Fruit fly (Drosophila melanogaster) whole organism, prepupa: ENCODE results near the gene RpL36A.

Experiments used
- CG10631 ChIP-seq: fragments of 200-800 bp; sonication (Bioruptor generic); optimal IDR thresholded peaks from 2 replicates; lab custom pipeline; 2016; ENCODE audit warnings: missing biosample characterization, missing genetic modification characterization
- CG10669 ChIP-seq: fragments of 200-800 bp; sonication (Bioruptor generic); optimal IDR thresholded peaks from 3 replicates; lab custom pipeline; 2018; ENCODE audit warnings: missing biosample characterization, mild to moderate bottlenecking, missing genetic modification characterization, moderate library complexity
- CG11294 ChIP-seq: fragments of 200-800 bp; sonication (Bioruptor generic); IDR thresholded peaks from 2 replicates; pipeline ENCODE4 v1.3.6; 2022; ENCODE audit warnings: missing biosample characterization, missing genetic modification characterization
- CG11902 ChIP-seq: fragments of 200-800 bp; sonication (Bioruptor generic); optimal IDR thresholded peaks from 3 replicates; lab custom pipeline; 2016; ENCODE audit warnings: missing biosample characterization, missing genetic modification characterization
- CG15336 ChIP-seq: fragments of 200-800 bp; sonication (Bioruptor generic); IDR thresholded peaks from 2 replicates; pipeline ENCODE4 v1.3.6; 2022; ENCODE audit warnings: missing biosample characterization, missing genetic modification characterization
- CG1621 ChIP-seq: fragments of 200-800 bp; sonication (Bioruptor generic); optimal IDR thresholded peaks from 3 replicates; lab custom pipeline; 2018; ENCODE audit warnings: missing biosample characterization, mild to moderate bottlenecking, missing genetic modification characterization
- CG3032 ChIP-seq: fragments of 200-800 bp; optimal IDR thresholded peaks from 2 replicates; lab custom pipeline; 2019; ENCODE audit warnings: missing biosample characterization, mild to moderate bottlenecking, missing genetic modification characterization, moderate library complexity
- CG31627 ChIP-seq: fragments of 200-800 bp; sonication (Bioruptor generic); optimal IDR thresholded peaks from 3 replicates; lab custom pipeline; 2016; ENCODE audit warnings: missing biosample characterization, missing genetic modification characterization
- CG4318 ChIP-seq: fragments of 200-800 bp; sonication (Bioruptor generic); optimal IDR thresholded peaks from 3 replicates; lab custom pipeline; 2017; ENCODE audit warnings: missing biosample characterization, mild to moderate bottlenecking, missing genetic modification characterization
- CG6163 ChIP-seq: fragments of 200-800 bp; sonication (Bioruptor generic); IDR thresholded peaks from 3 replicates; pipeline ENCODE4 v1.3.6; 2022; ENCODE audit warnings: missing biosample characterization, missing genetic modification characterization
- CG6854 ChIP-seq: fragments of 200-800 bp; sonication (Bioruptor generic); optimal IDR thresholded peaks from 2 replicates; lab custom pipeline; 2017; ENCODE audit warnings: missing biosample characterization, mild to moderate bottlenecking, missing genetic modification characterization
- CG8119 ChIP-seq: fragments of 200-800 bp; sonication (Bioruptor generic); IDR thresholded peaks from 3 replicates; pipeline ENCODE4 v1.3.6; 2022; ENCODE audit warnings: missing biosample characterization, missing genetic modification characterization
- CG8319 ChIP-seq: fragments of 200-800 bp; sonication (Bioruptor generic); optimal IDR thresholded peaks from 3 replicates; lab custom pipeline; 2016; ENCODE audit warnings: missing biosample characterization, missing genetic modification characterization
- CG8632 ChIP-seq: fragments of 200-800 bp; sonication (Bioruptor generic); optimal IDR thresholded peaks from 3 replicates; lab custom pipeline; 2016; ENCODE audit warnings: missing biosample characterization, missing genetic modification characterization
- Eip75B ChIP-seq: fragments of 200-800 bp; sonication (Bioruptor generic); optimal IDR thresholded peaks from 3 replicates; lab custom pipeline; 2016; ENCODE audit warnings: missing biosample characterization, missing genetic modification characterization
- Eip78C ChIP-seq: fragments of 200-800 bp; sonication (Bioruptor generic); peaks from one replicate; lab custom pipeline; 2016; ENCODE audit warnings: missing biosample characterization, missing genetic modification characterization
- Eip93F ChIP-seq: fragments of 200-800 bp; sonication (Bioruptor generic); optimal IDR thresholded peaks from 2 replicates; lab custom pipeline; 2016; ENCODE audit warnings: missing biosample characterization, mild to moderate bottlenecking, missing genetic modification characterization
- Gug ChIP-seq: fragments of 200-800 bp; sonication (Bioruptor generic); IDR thresholded peaks from 2 replicates; pipeline ENCODE4 v1.3.6; 2022; ENCODE audit warnings: missing biosample characterization, missing genetic modification characterization
- Hr38 ChIP-seq: sonication (Bioruptor generic); optimal IDR thresholded peaks from 2 replicates; lab custom pipeline; 2016; ENCODE audit warnings: missing biosample characterization, missing genetic modification characterization
- Hr39 ChIP-seq: fragments of 200-800 bp; sonication (Bioruptor generic); optimal IDR thresholded peaks from 2 replicates; lab custom pipeline; 2016; ENCODE audit warnings: missing biosample characterization, missing genetic modification characterization
- Lpt ChIP-seq: fragments of 200-800 bp; sonication (Bioruptor generic); optimal IDR thresholded peaks from 3 replicates; lab custom pipeline; 2016; ENCODE audit warnings: missing biosample characterization, missing genetic modification characterization
- Met ChIP-seq: fragments of 200-800 bp; sonication (Bioruptor generic); optimal IDR thresholded peaks from 3 replicates; lab custom pipeline; 2016; ENCODE audit warnings: missing biosample characterization, missing genetic modification characterization
- OdsH ChIP-seq: fragments of 200-800 bp; sonication (Bioruptor generic); optimal IDR thresholded peaks from 3 replicates; lab custom pipeline; 2016; ENCODE audit warnings: missing biosample characterization, missing genetic modification characterization
- Sox102F ChIP-seq: fragments of 200-800 bp; sonication (Bioruptor generic); optimal IDR thresholded peaks from 2 replicates; lab custom pipeline; 2016; ENCODE audit warnings: missing biosample characterization, mild to moderate bottlenecking, missing genetic modification characterization
- Sox14 ChIP-seq: fragments of 200-800 bp; sonication (Bioruptor generic); optimal IDR thresholded peaks from 3 replicates; lab custom pipeline; 2016; ENCODE audit warnings: missing biosample characterization, missing genetic modification characterization
- Sox15 ChIP-seq: fragments of 200-800 bp; sonication (Bioruptor generic); optimal IDR thresholded peaks from 3 replicates; lab custom pipeline; 2016; ENCODE audit warnings: missing biosample characterization, missing genetic modification characterization
- acj6 ChIP-seq: fragments of 200-800 bp; sonication (Bioruptor generic); optimal IDR thresholded peaks from 3 replicates; lab custom pipeline; 2016; ENCODE audit warnings: missing biosample characterization, missing genetic modification characterization
- cyc ChIP-seq: fragments of 200-800 bp; sonication (Bioruptor generic); optimal IDR thresholded peaks from 3 replicates; lab custom pipeline; 2016; ENCODE audit warnings: missing biosample characterization, missing genetic modification characterization
- dsx ChIP-seq: fragments of 200-800 bp; optimal IDR thresholded peaks from 3 replicates; lab custom pipeline; 2019; ENCODE audit warnings: missing biosample characterization, mild to moderate bottlenecking, missing genetic modification characterization, moderate library complexity; ENCODE audit not compliant: poor library complexity, severe bottlenecking
- esn ChIP-seq: fragments of 200-800 bp; sonication (Bioruptor generic); optimal IDR thresholded peaks from 2 replicates; lab custom pipeline; 2016; ENCODE audit warnings: missing biosample characterization, mild to moderate bottlenecking, missing genetic modification characterization, moderate library complexity
- fd85E ChIP-seq: fragments of 200-800 bp; sonication (Bioruptor generic); optimal IDR thresholded peaks from 3 replicates; lab custom pipeline; 2016; ENCODE audit warnings: missing biosample characterization, missing genetic modification characterization
- net ChIP-seq: fragments of 200-800 bp; sonication (Bioruptor generic); optimal IDR thresholded peaks from 3 replicates; lab custom pipeline; 2016; ENCODE audit warnings: missing biosample characterization, missing genetic modification characterization
- pdm3 ChIP-seq: fragments of 200-800 bp; sonication (Bioruptor generic); optimal IDR thresholded peaks from 3 replicates; lab custom pipeline; 2016; ENCODE audit warnings: missing biosample characterization, missing genetic modification characterization
- salr ChIP-seq, 2 experiments: fragments of 200-800 bp; sonication (Bioruptor generic); optimal IDR thresholded peaks; 3 replicates each; lab custom pipeline; 2016 to 2018; ENCODE audit warnings: missing biosample characterization in 2 of 2, missing genetic modification characterization in 2 of 2, mild to moderate bottlenecking in 1 of 2
- ss ChIP-seq, 2 experiments: fragments of 200-800 bp; sonication (Bioruptor generic); optimal IDR thresholded peaks; 2 replicates in 1 of 2; 3 replicates in 1 of 2; lab custom pipeline; 2017 to 2018; ENCODE audit warnings: mild to moderate bottlenecking in 2 of 2, missing biosample characterization in 2 of 2, missing genetic modification characterization in 2 of 2, moderate library complexity in 1 of 2
- svp ChIP-seq: fragments of 200-800 bp; sonication (Bioruptor generic); peaks from one replicate; lab custom pipeline; 2016; ENCODE audit warnings: missing biosample characterization, missing genetic modification characterization
- vri ChIP-seq: fragments of 200-800 bp; sonication (Bioruptor generic); optimal IDR thresholded peaks from 3 replicates; lab custom pipeline; 2016; ENCODE audit warnings: missing biosample characterization, mild to moderate bottlenecking, missing genetic modification characterization

RpL36A gene

DNA sequence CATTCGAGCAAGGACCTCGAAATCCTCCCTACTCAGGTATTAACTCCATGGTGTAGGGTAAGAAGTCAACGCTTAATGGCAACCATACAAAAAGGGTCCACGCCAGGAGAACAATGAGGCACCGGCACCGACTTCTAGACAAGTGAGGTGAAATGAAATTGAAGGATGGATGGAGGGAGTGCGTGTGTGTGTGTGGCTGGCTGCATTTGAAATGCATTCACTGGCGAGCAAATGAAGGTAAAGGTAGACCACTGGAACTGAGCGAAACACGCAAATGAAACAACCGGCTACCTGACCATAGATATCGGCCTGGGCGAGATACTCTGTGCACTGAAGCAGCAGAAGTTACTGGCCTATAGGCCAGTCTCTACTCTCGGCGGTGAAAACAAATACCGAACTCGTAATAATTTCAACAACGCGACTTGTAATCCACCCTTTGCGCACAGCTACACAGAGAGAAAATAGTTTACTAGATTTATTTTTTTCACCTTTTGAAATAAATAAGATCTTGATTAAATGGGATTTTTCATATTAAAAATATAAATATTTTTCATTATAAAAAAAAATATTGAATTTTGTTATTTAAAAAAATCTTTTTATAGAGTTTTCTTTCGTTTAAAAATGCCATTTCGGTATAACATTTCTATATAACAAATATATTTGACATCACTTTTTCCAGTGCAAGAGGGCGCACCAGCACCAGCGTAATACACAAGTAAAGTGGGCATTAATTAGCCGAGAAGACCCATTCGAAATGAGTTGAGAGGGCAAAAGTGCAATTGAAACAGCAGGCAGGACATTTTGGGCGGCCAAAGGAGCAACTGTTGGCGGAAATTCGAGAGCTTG lies 39.2 kb upstream of the RpL36A start (continued):
- no peak for TF ChIP-seq CG10669 (GFP tag; lab: Kevin White, UChicago)
- TF ChIP-seq acj6 (GFP tag; lab: Kevin White, UChicago) = peak; percentile 83
- TF ChIP-seq OdsH = peak; percentile 88
- TF ChIP-seq CG11902 (GFP tag; lab: Kevin White, UChicago) = no peak
- TF ChIP-seq esn (GFP tag; lab: Kevin White, UChicago) = peak; percentile 82
- TF ChIP-seq pdm3 (GFP tag; lab: Kevin White, UChicago) = peak; percentile 70
- peak; percentile 71 for TF ChIP-seq CG4318 (GFP tag; lab: Kevin White, UChicago)
- TF ChIP-seq Sox102F = no peak
- peak; percentile 31 for TF ChIP-seq CG6854
- peak; percentile 89 for TF ChIP-seq Eip78C (GFP tag; lab: Kevin White, UChicago)
- no peak for TF ChIP-seq cyc (GFP tag; lab: Kevin White, UChicago)
- peak; percentile 82 for TF ChIP-seq svp (GFP tag; lab: Kevin White, UChicago)
- TF ChIP-seq net (GFP tag; lab: Kevin White, UChicago) = peak; percentile 13
- TF ChIP-seq dsx (GFP tag; lab: Kevin White, UChicago) = no peak
- peak; percentile 48 to 84 for TF ChIP-seq salr (GFP tag; optimal IDR thresholded peaks at IDR 0.05; lab: Kevin White, UChicago)
- peak; percentile 46 for TF ChIP-seq Hr39 (GFP tag; lab: Kevin White, UChicago)
- TF ChIP-seq Eip75B (GFP tag; lab: Kevin White, UChicago) = no peak
- no peak for TF ChIP-seq vri (GFP tag; lab: Kevin White, UChicago)
- peak; percentile 60 for TF ChIP-seq Lpt (GFP tag; lab: Kevin White, UChicago)
- no peak for TF ChIP-seq CG1621

DNA sequence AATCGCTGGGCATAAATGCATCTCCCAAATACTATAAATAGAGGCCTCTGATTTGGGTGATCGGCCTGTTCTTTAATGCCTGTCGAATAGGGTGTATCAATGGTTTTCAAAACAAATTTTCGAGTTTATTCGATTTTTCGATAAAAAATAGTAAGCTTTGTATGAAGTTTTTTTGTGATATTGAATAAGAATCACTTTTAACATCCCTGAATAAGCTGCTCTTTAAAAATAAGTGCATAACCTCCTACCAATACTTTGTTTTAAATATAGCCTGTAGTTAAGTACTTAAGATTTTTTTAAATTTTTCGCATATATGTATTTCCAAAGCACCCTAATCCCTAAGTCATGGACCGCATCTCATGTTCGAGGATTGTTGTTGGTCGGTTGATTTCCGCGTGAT lies 37.9 kb upstream of the RpL36A start:
- TF ChIP-seq acj6 (GFP tag; lab: Kevin White, UChicago) (no peak), Sox15 (GFP tag; lab: Kevin White, UChicago) (no peak), Sox14 (GFP tag; lab: Kevin White, UChicago) (no peak), Lpt (GFP tag; lab: Kevin White, UChicago) (peak; percentile 9), CG8319 (GFP tag; lab: Kevin White, UChicago) (no peak), cyc (GFP tag; lab: Kevin White, UChicago) (no peak), CG6854 (no peak), CG15336 (GFP tag; lab: Robert Waterston, UW) (peak; percentile 85), CG3032 (no peak), salr (GFP tag; optimal IDR thresholded peaks at IDR 0.05; lab: Kevin White, UChicago) (no peak), CG8119 (peak; percentile 79)

DNA sequence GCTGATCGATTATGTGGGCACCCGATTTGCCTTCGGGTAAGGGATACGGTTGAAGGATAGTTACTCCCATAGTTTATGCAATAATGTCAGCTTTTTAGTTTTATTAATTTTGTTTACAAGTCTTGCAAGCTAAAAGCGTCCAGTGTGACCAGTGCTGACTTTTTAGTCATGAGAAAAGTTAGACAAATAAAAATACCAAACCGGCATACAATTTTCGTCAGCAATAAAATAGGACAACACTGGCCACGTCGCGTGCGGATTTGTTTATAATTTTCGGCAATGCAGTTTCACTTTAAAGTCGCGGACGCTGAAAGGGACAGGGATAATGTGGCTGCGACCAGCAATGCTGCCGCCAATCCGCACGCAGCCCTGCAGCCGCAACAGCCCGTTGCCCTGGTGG lies 30.0 kb upstream of the RpL36A start, which contains the start of the genes MED20 and Trf:
Gene MED20, minus strand, starts transcription at position 157 of the 400 bp plus-strand sequence.
Gene Trf, plus strand, starts transcription at position 204 of the 400 bp plus-strand sequence.
- no peak for TF ChIP-seq CG3032
- no peak for TF ChIP-seq CG15336 (GFP tag; lab: Robert Waterston, UW)
- no peak for TF ChIP-seq pdm3 (GFP tag; lab: Kevin White, UChicago)
- no peak for TF ChIP-seq CG11294 (GFP tag; lab: Robert Waterston, UW)
- no peak for TF ChIP-seq Eip78C (GFP tag; lab: Kevin White, UChicago)
- TF ChIP-seq CG1621 = no peak
- no peak for TF ChIP-seq Met (GFP tag; lab: Kevin White, UChicago)
- no peak for TF ChIP-seq CG31627
- TF ChIP-seq Hr38 = no peak
- TF ChIP-seq fd85E = no peak
- TF ChIP-seq dsx (GFP tag; lab: Kevin White, UChicago) = no peak
- no peak for TF ChIP-seq esn (GFP tag; lab: Kevin White, UChicago)
- TF ChIP-seq CG8319 (GFP tag; lab: Kevin White, UChicago) = no peak

DNA sequence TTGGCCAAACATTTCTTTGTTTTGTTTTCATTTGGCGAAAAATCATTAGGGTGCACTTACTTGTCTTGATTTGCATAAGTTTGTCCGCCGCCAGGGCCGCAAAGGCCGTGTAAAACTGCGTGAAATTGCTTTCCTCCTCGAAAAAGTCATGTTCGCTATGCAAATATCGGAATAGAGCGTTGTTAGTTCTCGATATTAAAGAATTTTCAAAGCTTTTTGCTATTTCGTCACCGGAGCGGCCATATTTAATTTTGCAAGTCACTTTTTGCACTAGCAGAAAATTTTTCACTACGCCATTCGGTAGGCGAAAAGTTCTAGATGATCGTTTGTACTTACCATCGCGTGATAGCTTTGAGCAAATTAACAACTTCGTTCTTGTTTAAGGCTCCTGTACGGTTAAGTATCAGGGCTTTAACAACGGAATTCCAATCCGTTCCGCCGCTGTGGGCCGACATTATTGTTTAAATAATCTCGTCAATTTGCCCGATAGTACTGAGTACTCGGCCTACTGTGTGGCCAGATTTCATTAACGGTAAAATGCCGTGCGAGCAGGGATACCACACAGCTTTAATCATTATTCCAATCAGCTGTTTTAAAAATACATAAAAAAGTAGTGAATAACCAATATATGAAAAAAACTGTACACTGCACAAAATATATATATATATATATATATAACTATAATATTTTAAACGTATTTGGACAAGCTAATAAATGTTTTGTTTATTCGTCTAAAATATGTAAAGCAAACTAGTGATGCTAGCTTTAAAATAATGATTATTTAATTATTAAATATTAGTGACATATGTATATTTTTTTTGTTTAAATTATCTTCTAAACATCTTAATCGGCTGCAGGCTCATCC lies 28.6 kb upstream of the RpL36A start, which contains the start of gene poe:
Gene poe, minus strand, starts transcription at position 513 of the 865 bp plus-strand sequence.
- no peak for TF ChIP-seq CG1621
- 0 out of 2 replicates have a peak, but pooled peaks have one; percentile 15 for TF ChIP-seq Gug (GFP tag; lab: Robert Waterston, UW)
- TF ChIP-seq CG8632 = no peak
- TF ChIP-seq CG3032 = peak; percentile 69
- TF ChIP-seq CG10631 = peak; percentile 29
- no peak for TF ChIP-seq Eip93F
- TF ChIP-seq CG8119 = peak; percentile 76
- no peak for TF ChIP-seq ss (GFP tag; optimal IDR thresholded peaks at IDR 0.05; lab: Kevin White, UChicago)
- peak; percentile 73 for TF ChIP-seq CG15336 (GFP tag; lab: Robert Waterston, UW)
- TF ChIP-seq esn (GFP tag; lab: Kevin White, UChicago) = peak; percentile 1
- peak; percentile 65; the same call in 1 of the 3 replicates for TF ChIP-seq CG6163 (GFP tag; lab: Robert Waterston, UW)
- TF ChIP-seq salr (GFP tag; optimal IDR thresholded peaks at IDR 0.05; lab: Kevin White, UChicago) = no peak
- peak; percentile 20 for TF ChIP-seq CG6854
- TF ChIP-seq CG11294 (GFP tag; lab: Robert Waterston, UW) = peak; percentile 41
